Worm (Caenorhabditis elegans) whole organism, midembryonic: Measurements from ENCODE around the gene ttr-49.
A peak's percentile ranks its signal among the peaks of the same experiment; 100 is the strongest.

Experiments used
- T22C8.4 ChIP-seq: fragments of 200-800 bp; sonication (Bioruptor generic); IDR thresholded peaks from 2 replicates; pipeline ENCODE4 v1.3.6; 2022; ENCODE audit warnings: missing genetic modification characterization, missing compliant biosample characterization
- cog-1 ChIP-seq: sonication (generic microtip); optimal IDR thresholded peaks from 2 replicates; lab custom pipeline; 2016; ENCODE audit warnings: missing genetic modification characterization, missing compliant biosample characterization
- flt-1 ChIP-seq: fragments of 200-800 bp; sonication (Bioruptor generic); IDR thresholded peaks from 2 replicates; pipeline ENCODE4 v1.3.6; 2022; ENCODE audit warnings: missing genetic modification characterization, missing compliant biosample characterization
- klf-2 ChIP-seq: fragments of 200-800 bp; sonication (Bioruptor generic); conservative IDR thresholded peaks from 2 replicates; pipeline ENCODE4 v1.3.6; 2022; ENCODE audit warnings: missing genetic modification reagents, missing genetic modification characterization, missing compliant biosample characterization
- med-1 ChIP-seq: sonication (generic microtip); optimal IDR thresholded peaks from 2 replicates; lab custom pipeline; 2017; ENCODE audit warnings: missing genetic modification characterization, mild to moderate bottlenecking, missing compliant biosample characterization, antibody characterized with exemption, missing genetic modification reagents; ENCODE audit not compliant: insufficient read depth
- ref-1 ChIP-seq: fragments of 200-800 bp; sonication (Bioruptor generic); conservative IDR thresholded peaks from 2 replicates; pipeline ENCODE4 v1.3.6; 2022; ENCODE audit warnings: missing genetic modification reagents, missing genetic modification characterization, missing compliant biosample characterization
- tab-1 ChIP-seq: fragments of 200-800 bp; sonication (Bioruptor generic); IDR thresholded peaks from 2 replicates; pipeline ENCODE4 v1.3.6; 2022; ENCODE audit warnings: missing genetic modification characterization, missing compliant biosample characterization
- ztf-23 ChIP-seq: fragments of 200-800 bp; sonication (Bioruptor generic); IDR thresholded peaks from 2 replicates; pipeline ENCODE4 v1.3.6; 2022; ENCODE audit warnings: missing genetic modification reagents, missing genetic modification characterization, missing compliant biosample characterization
- ztf-29 ChIP-seq: fragments of 200-800 bp; sonication (Bioruptor generic); IDR thresholded peaks from 2 replicates; pipeline ENCODE4 v1.3.6; 2022; ENCODE audit warnings: missing genetic modification reagents, missing genetic modification characterization, missing compliant biosample characterization

The ttr-49 gene

DNA sequence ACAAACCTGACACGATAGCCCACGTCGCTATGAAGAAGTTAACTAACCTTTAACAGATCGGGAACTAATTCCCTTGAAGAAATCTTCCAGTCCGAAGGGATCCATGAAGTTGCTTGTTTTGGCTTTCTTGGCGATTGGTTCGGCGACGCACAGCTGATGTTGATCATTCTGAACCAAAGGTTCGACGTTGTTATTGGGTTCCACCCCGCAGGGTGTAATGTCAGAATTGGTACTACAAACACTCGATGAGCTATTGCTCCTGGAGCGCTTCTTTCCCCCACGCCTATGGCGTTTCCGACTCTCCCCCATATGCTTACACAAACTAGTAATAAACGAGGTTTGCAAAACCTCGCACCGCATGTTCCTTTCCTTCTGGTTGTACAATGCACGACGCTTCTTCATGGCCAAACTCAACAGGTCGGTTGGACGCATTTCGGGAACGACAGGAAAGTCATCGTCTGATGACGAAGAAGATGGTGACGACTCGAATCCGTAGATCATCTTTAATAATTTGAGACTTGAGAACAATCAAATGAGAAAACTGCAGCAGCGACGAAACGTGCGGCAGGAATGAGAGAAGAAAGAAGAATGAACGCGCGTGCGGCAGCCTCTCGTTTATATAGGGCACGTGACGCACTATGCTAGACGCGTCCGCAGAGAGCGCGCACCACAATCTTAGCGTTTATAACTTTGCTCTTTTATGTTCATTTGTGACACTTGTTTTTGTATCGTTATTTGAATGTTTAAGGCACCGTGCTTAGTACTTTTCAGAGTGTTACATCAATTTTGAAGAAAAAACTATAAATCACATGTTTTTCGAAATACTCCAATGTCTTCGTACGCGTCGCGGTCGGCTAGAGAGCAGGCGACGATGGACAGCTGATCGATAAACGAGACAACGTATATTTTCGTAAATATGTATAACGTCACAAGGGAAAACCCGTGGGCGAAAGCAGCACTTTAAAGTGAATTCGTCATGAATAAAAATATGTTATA is 12.4 kb downstream of the ttr-49 start, which contains the start of gene tos-1:
Gene tos-1, minus strand, starts transcription at position 575 of the 996 bp plus-strand sequence.
- TF ChIP-seq T22C8.4 (GFP tag; lab: Robert Waterston, UW) (0 out of 2 replicates have a peak, but pooled peaks have one; percentile 15), tab-1 (GFP tag; lab: Robert Waterston, UW) (no peak; the same call in 1 of the 2 replicates), ref-1 (GFP tag; lab: Robert Waterston, UW) (peak; percentile 86; the same call in 1 of the 2 replicates), ztf-23 (peak; percentile 87), ztf-29 (GFP tag; lab: Robert Waterston, UW) (peak; percentile 77), med-1 (GFP tag; lab: Kevin White, UChicago) (no peak), flt-1 (GFP tag; lab: Robert Waterston, UW) (peak; percentile 90), klf-2 (0 out of 2 replicates have a peak, but pooled peaks have one; percentile 14), cog-1 (tag; lab: Kevin White, UChicago) (peak; percentile 100)

DNA sequence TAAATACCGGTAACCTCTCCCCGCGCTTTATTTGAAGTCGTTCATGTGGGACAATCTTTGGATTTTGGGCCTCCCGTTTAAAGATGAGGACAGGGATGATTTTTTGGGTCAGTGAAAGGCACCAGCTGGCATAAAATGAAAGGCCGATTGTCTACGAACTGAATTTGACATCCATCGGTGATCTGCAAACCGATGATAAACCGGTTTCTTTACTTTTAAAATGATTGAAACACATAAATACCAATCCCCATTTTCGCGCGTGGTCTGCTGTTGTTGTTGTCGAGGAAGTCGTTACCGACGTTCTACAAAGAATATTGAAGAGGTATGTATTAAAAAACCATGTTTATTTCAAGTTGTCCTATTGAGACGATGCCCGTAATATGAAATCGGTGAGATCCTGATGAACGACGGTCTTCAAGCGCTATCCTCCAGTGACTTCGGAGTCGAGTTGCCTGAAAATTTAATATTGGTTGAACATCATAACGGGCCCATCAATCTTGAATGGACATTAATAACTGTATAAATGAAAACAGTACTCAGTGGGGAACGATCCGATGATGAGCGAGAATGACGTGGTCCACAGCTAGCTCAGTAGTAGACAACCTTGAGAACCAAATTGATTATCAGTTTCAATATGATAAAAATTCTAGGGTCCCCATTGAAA is 13.2 kb downstream of the ttr-49 start:
- TF ChIP-seq T22C8.4 (GFP tag; lab: Robert Waterston, UW) (0 out of 2 replicates have a peak, but pooled peaks have one; percentile 11), med-1 (GFP tag; lab: Kevin White, UChicago) (no peak), tab-1 (GFP tag; lab: Robert Waterston, UW) (0 out of 2 replicates have a peak, but pooled peaks have one; percentile 4), ztf-23 (0 out of 2 replicates have a peak, but pooled peaks have one; percentile 45), ztf-29 (GFP tag; lab: Robert Waterston, UW) (no peak)

DNA sequence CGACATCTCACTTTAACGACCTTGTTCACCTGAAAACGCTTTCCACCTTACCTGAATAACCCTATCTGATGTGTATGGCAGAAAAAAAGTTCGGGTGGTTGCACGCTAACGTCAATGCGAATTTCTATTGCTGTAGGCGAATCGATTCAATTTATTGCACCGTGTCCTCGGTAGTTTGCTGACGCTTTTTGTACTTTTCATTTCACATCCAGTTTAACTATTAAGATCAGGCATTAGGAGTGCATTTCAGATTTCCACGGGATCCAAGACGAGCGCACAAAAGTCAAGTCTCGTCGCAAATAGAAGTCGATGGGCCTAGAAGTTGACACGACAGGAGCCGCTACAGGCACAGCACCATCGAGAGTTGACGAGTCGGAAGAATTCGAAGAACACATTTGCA is 14.0 kb downstream of the ttr-49 start:
- TF ChIP-seq flt-1 (GFP tag; lab: Robert Waterston, UW) (peak; percentile 78; the same call in 1 of the 2 replicates), T22C8.4 (GFP tag; lab: Robert Waterston, UW) (peak; percentile 28; the same call in 1 of the 2 replicates), klf-2 (0 out of 2 replicates have a peak, but pooled peaks have one; percentile 49), ztf-23 (0 out of 2 replicates have a peak, but pooled peaks have one; percentile 6)

DNA sequence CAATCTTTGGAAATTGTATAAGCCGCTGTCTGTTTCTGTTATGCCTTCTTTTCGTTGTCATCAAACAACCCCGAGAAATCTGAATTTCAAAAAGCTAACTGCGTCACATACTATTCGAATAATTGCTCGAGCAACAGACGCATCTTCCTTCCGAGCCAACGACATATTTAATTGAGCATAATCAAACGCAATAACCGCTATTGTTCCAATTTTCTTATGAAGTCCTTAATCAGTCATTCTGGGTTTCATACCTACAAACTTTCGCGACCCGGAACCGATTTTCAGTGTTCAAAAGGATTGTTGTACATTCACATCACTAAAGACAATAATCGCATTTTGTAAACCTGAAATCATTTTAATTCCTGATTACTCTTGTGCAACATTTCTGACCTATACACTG is 14.5 kb downstream of the ttr-49 start:
- TF ChIP-seq ztf-23 (peak; percentile 49), flt-1 (GFP tag; lab: Robert Waterston, UW) (peak; percentile 62; the same call in 1 of the 2 replicates), klf-2 (0 out of 2 replicates have a peak, but pooled peaks have one; percentile 50)

DNA sequence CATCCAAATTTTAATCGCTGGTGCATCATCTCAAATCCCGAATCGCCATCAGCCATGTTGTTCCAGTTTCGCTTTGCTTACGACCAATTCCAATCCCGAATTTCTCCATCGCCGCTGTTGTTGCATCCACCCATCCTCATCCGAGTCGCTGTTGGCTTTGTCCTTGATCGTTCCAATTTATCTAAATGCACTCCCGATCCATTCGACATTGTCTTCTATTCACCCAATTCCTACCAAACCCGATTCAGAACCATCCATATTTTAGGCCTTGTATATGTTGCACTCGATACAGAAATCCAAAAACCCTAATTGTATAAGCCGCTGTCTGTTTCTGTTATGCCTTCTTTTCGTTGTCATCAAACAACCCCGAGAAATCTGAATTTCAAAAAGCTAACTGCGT is 16.0 kb downstream of the ttr-49 start:
- TF ChIP-seq klf-2 (no peak), flt-1 (GFP tag; lab: Robert Waterston, UW) (no peak), T22C8.4 (GFP tag; lab: Robert Waterston, UW) (no peak), ztf-29 (GFP tag; lab: Robert Waterston, UW) (no peak), tab-1 (GFP tag; lab: Robert Waterston, UW) (0 out of 2 replicates have a peak, but pooled peaks have one; percentile 8)

DNA sequence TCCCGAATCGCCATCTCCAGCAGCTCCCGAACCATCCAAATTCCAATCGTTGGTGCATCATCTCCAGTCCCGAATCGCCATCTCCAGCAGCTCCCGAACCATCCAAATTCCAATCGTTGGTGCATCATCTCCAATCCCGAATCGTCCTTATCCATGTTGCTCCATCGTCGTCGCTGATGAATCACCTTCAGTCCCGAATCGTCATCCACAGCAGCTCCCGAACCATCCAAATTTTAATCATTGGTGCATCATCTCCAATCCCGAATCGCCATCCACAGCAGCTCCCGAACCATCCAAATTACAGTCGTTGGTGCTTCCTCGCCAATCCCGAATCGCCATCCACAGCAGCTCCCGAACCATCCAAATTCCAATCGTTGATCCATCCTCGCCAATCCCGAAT is 17.0 kb downstream of the ttr-49 start:
- 0 out of 2 replicates have a peak, but pooled peaks have one; percentile 8 for TF ChIP-seq ztf-23
- 0 out of 2 replicates have a peak, but pooled peaks have one; percentile 15 for TF ChIP-seq klf-2

DNA sequence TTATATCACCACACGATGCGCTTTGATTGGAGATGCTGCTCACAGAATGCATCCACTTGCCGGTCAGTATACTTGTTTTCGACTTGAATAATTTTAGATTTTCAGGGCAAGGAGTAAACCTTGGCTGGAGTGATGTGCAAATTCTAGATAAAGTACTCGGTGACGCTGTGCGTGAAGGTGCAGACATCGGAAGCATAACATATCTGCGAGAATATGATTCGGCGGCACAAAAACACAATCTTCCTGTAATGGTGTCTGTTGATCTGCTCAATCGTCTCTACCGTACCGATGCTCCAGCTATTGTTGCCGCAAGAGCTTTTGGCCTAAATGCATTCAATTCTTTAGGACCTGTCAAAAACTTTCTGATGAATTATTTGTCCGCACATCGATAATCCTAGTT is 17.9 kb downstream of the ttr-49 start:
- TF ChIP-seq flt-1 (GFP tag; lab: Robert Waterston, UW) (no peak), klf-2 (no peak), ref-1 (GFP tag; lab: Robert Waterston, UW) (no peak), ztf-23 (no peak), cog-1 (tag; lab: Kevin White, UChicago) (no peak), ztf-29 (GFP tag; lab: Robert Waterston, UW) (no peak), T22C8.4 (GFP tag; lab: Robert Waterston, UW) (no peak), tab-1 (GFP tag; lab: Robert Waterston, UW) (no peak), med-1 (GFP tag; lab: Kevin White, UChicago) (no peak)

DNA sequence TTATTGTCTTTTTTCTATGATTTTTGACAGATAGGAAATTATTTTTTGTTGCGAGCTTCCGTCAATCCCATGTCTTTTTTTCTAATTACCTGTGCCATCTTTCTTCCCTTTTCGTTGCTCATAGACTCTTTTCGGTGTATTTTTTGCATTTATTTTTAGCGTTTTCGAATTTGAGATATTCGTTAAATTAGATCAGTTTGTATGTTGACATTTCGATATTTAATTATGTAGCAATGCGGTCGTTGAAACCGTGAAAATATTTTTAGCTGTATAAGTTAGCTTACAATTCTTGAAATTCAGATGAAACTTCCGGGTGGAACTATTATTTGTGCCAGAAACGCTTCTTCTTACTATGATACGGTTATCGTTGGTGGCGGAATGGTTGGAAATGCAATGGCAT is 19.9 kb downstream of the ttr-49 start, which contains the start of gene coq-6:
Gene coq-6, plus strand, starts transcription at position 301 of the 400 bp plus-strand sequence.
- TF ChIP-seq tab-1 (GFP tag; lab: Robert Waterston, UW) (no peak), flt-1 (GFP tag; lab: Robert Waterston, UW) (no peak), ref-1 (GFP tag; lab: Robert Waterston, UW) (no peak), ztf-29 (GFP tag; lab: Robert Waterston, UW) (no peak), klf-2 (no peak), med-1 (GFP tag; lab: Kevin White, UChicago) (no peak), ztf-23 (no peak), T22C8.4 (GFP tag; lab: Robert Waterston, UW) (no peak), cog-1 (tag; lab: Kevin White, UChicago) (no peak)

DNA sequence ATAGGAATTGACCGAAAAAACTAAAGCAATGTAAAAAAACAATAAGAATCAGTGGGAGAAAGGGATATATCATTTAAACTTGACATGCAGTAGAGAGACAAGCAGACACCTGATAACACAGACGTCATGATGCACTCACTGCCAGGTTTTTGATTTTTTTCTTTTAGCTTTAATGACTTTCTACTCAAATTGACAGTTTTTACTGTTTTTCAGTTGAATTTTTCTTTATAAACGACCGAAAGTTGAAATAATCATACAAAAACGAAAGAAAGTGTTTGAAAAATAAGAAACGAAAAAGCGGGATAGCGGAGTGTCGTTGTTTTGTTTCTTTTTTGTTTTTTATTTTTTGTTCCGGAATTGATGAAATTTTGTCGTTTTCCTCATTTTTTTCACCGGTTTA is 22.1 kb downstream of the ttr-49 start, which contains the start of gene ucp-4:
Gene ucp-4, plus strand, starts transcription at position 83 of the 400 bp plus-strand sequence.
- no peak for TF ChIP-seq med-1 (GFP tag; lab: Kevin White, UChicago)
- no peak for TF ChIP-seq cog-1 (tag; lab: Kevin White, UChicago)
- TF ChIP-seq ztf-29 (GFP tag; lab: Robert Waterston, UW), result 0 out of 2 replicates have a peak, but pooled peaks have one; percentile 3
- no peak for TF ChIP-seq ztf-23
